Worm (Caenorhabditis elegans): ENCODE results near the gene bbs-8.

Gene bbs-8

DNA sequence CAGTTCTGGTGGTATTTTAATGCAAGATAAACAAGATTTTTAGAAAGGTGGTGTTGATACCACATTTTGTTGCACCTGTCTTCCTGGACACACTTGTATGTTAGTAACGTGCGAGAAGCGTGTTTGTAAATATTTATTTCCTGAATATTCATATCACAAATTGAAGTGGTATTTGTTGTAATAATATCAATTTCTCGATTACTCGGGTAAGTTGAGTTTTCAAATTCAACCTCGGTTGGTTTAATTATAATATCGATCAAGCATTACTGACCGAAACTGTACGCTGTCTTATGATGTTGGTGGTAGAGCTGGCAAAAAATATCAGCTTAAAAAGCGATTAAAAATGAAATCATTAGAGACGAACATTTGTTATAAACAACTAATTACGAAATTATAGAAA, 39.1 kb upstream of the bbs-8 start, which contains the start of gene dmsr-11:
Gene dmsr-11, minus strand, starts transcription at position 101 of the 400 bp plus-strand sequence.
- TF ChIP-seq nhr-6 (tag; optimal IDR thresholded peaks at IDR 0.05), result no peak
- no peak for TF ChIP-seq unc-62 (GFP tag; optimal IDR thresholded peaks at IDR 0.05)
- TF ChIP-seq nhr-12 (tag; optimal IDR thresholded peaks at IDR 0.05), result no peak
- TF ChIP-seq mbf-1 (tag; optimal IDR thresholded peaks at IDR 0.05), result no peak
- TF ChIP-seq elt-3 (tag; optimal IDR thresholded peaks at IDR 0.05), result no peak
- TF ChIP-seq R02D3.7 (tag; optimal IDR thresholded peaks at IDR 0.05), result no peak

DNA sequence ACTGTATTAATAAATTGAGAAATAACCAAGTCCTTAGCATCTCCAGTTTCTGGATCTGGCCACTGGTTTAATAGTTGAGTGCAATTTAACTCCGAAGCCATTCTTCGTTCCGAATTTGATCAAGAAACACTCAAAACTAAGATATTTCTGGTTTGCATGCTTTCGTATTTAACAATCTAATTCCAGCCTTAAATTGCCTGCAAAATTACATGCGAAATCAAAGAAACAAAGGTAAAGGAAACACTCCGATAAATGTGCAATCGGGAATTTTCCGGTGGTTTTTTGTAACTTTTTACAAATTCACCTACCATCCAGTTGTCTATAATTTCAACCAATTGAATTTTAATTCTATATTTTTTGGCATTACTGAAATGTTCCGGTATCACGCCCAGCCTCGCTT, 37.0 kb upstream of the bbs-8 start, which contains the start of gene dmsr-10:
Gene dmsr-10, minus strand, starts transcription at position 101 of the 400 bp plus-strand sequence.
- TF ChIP-seq lsy-2 (tag; optimal IDR thresholded peaks at IDR 0.05) (no peak), blmp-1 (tag; optimal IDR thresholded peaks at IDR 0.05; ENCODE audit: insufficient read depth) (no peak), skn-1 (tag; optimal IDR thresholded peaks at IDR 0.05) (no peak), crh-2 (tag; optimal IDR thresholded peaks at IDR 0.05) (no peak), ceh-16 (tag; optimal IDR thresholded peaks at IDR 0.05) (no peak), mab-5 (tag; optimal IDR thresholded peaks at IDR 0.05) (no peak), nhr-21 (tag; optimal IDR thresholded peaks at IDR 0.05) (no peak), nhr-77 (tag; optimal IDR thresholded peaks at IDR 0.05) (no peak), lin-11 (tag; optimal IDR thresholded peaks at IDR 0.05) (no peak), mbf-1 (tag; optimal IDR thresholded peaks at IDR 0.05) (no peak), peb-1 (tag; optimal IDR thresholded peaks at IDR 0.05) (no peak), R02D3.7 (tag; optimal IDR thresholded peaks at IDR 0.05) (no peak), ZK546.5 (tag; optimal IDR thresholded peaks at IDR 0.05) (no peak)

DNA sequence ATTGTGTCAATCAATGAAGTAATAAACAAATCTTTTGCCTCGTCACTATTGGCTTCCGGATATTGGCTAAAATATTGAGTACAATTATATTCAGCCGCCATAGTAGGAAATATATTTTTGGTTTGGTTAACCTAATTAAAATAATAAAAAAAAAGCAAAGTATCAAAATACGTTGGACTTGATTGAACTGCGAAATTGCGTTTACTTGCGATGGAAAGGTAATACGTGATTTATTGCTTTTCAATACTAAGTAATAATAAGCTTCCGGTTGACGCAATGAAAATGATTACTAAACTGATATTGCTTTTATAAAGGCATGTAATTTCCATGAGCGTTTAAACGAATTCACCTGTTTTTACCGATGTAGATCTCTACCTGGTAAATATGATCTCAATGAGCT, 34.7 kb upstream of the bbs-8 start, which contains the start of gene dmsr-9:
Gene dmsr-9, minus strand, starts transcription at position 101 of the 400 bp plus-strand sequence.
- TF ChIP-seq lin-39 (tag; optimal IDR thresholded peaks at IDR 0.05) (no peak), nhr-11 (tag; optimal IDR thresholded peaks at IDR 0.05) (no peak), gmeb-1 (tag; optimal IDR thresholded peaks at IDR 0.05) (no peak), sem-4 (tag; optimal IDR thresholded peaks at IDR 0.05) (no peak), ceh-82 (tag; optimal IDR thresholded peaks at IDR 0.05) (no peak), nhr-129 (tag; optimal IDR thresholded peaks at IDR 0.05) (no peak), blmp-1 (tag; optimal IDR thresholded peaks at IDR 0.05; ENCODE audit: insufficient read depth) (no peak), lsy-2 (tag; optimal IDR thresholded peaks at IDR 0.05) (no peak), elt-3 (tag; optimal IDR thresholded peaks at IDR 0.05) (no peak), lin-11 (tag; optimal IDR thresholded peaks at IDR 0.05) (no peak), nhr-10 (tag; optimal IDR thresholded peaks at IDR 0.05) (no peak), ztf-1 (GFP tag; conservative IDR thresholded peaks at IDR 0.05) (no peak), skn-1 (tag; optimal IDR thresholded peaks at IDR 0.05) (no peak), nhr-21 (tag; optimal IDR thresholded peaks at IDR 0.05) (no peak), nhr-77 (tag; optimal IDR thresholded peaks at IDR 0.05) (no peak), egl-27 (tag; optimal IDR thresholded peaks at IDR 0.05) (no peak), mab-5 (tag; optimal IDR thresholded peaks at IDR 0.05) (no peak), ama-1 (optimal IDR thresholded peaks at IDR 0.05) (no peak), mbf-1 (tag; optimal IDR thresholded peaks at IDR 0.05) (no peak), nhr-12 (tag; optimal IDR thresholded peaks at IDR 0.05) (no peak)

DNA sequence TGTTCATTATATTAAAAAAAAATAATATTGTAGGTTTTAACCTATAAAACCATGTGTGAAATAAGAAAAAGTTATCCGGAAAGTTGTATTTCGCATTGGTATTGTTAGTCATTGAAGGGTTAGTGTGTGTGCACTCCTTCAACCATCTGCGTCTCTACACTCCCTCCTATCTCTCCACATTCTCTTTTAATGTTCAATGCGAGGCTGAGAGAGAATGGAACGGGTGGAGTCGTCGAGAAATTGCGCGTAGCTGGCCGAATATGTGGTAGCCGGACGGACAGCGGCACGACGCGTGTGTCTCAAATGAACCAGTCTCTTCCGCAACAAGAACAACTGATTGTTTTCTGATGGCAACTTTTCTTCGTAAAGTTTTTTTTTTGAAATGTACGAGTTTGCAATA, 32.0 kb upstream of the bbs-8 start:
- TF ChIP-seq nhr-6 (tag; optimal IDR thresholded peaks at IDR 0.05) (no peak), gmeb-1 (tag; optimal IDR thresholded peaks at IDR 0.05) (no peak), sma-9 (GFP tag; optimal IDR thresholded peaks at IDR 0.05) (peak; percentile 56), sma-9 (tag; optimal IDR thresholded peaks at IDR 0.05) (no peak), ceh-82 (tag; optimal IDR thresholded peaks at IDR 0.05) (no peak), unc-39 (tag; optimal IDR thresholded peaks at IDR 0.05) (no peak), skn-1 (tag; optimal IDR thresholded peaks at IDR 0.05) (no peak), elt-1 (tag; optimal IDR thresholded peaks at IDR 0.05) (no peak), lsy-2 (tag; optimal IDR thresholded peaks at IDR 0.05) (peak in 1 of 2 experiments; percentile 50), lin-39 (tag; optimal IDR thresholded peaks at IDR 0.05) (no peak), F13H6.1 (tag; optimal IDR thresholded peaks at IDR 0.05) (peak; percentile 38), ztf-1 (GFP tag; conservative IDR thresholded peaks at IDR 0.05) (no peak), nhr-129 (tag; optimal IDR thresholded peaks at IDR 0.05) (peak; percentile 41), mdl-1 (tag; optimal IDR thresholded peaks at IDR 0.05) (peak in 1 of 2 experiments; percentile 41), fos-1 (tag; optimal IDR thresholded peaks at IDR 0.05) (peak; percentile 87), unc-55 (GFP tag; optimal IDR thresholded peaks at IDR 0.05) (peak; percentile 65), ZK546.5 (tag; optimal IDR thresholded peaks at IDR 0.05) (no peak), ceh-16 (tag; optimal IDR thresholded peaks at IDR 0.05) (no peak), mbf-1 (tag; optimal IDR thresholded peaks at IDR 0.05) (no peak), nhr-10 (tag; optimal IDR thresholded peaks at IDR 0.05) (no peak), nhr-11 (tag; optimal IDR thresholded peaks at IDR 0.05) (no peak), C34F6.9 (tag; optimal IDR thresholded peaks at IDR 0.05) (peak; percentile 22), nhr-237 (tag; optimal IDR thresholded peaks at IDR 0.05) (no peak), Y55F3AM.14 (GFP tag; optimal IDR thresholded peaks at IDR 0.05) (no peak), ama-1 (optimal IDR thresholded peaks at IDR 0.05) (no peak), unc-62 (GFP tag; optimal IDR thresholded peaks at IDR 0.05) (no peak), aly-2 (tag; optimal IDR thresholded peaks at IDR 0.05) (no peak), egl-27 (tag; optimal IDR thresholded peaks at IDR 0.05) (no peak), lin-13 (GFP tag; optimal IDR thresholded peaks at IDR 0.05) (no peak), nhr-77 (tag; optimal IDR thresholded peaks at IDR 0.05) (no peak), R02D3.7 (tag; optimal IDR thresholded peaks at IDR 0.05) (no peak), alr-1 (tag; optimal IDR thresholded peaks at IDR 0.05) (no peak), ztf-4 (tag; optimal IDR thresholded peaks at IDR 0.05) (no peak), sem-4 (tag; optimal IDR thresholded peaks at IDR 0.05) (peak; percentile 28), lin-11 (tag; optimal IDR thresholded peaks at IDR 0.05) (no peak), nhr-25 (tag; optimal IDR thresholded peaks at IDR 0.05) (peak; percentile 41), nhr-12 (tag; optimal IDR thresholded peaks at IDR 0.05) (no peak), zag-1 (tag; optimal IDR thresholded peaks at IDR 0.05) (no peak), crh-2 (tag; optimal IDR thresholded peaks at IDR 0.05) (peak; percentile 31)

All from whole organism, L2 larva.